Fruit fly (Drosophila melanogaster) whole organism, wandering third instar larva: Measurements from ENCODE around the gene Sidpn.

Experiments
- Mio ChIP-seq: sonication (Bioruptor generic); optimal IDR thresholded peaks from 2 replicates; lab custom pipeline; 2016; ENCODE audit warnings: missing biosample characterization, missing genetic modification characterization
- foxo ChIP-seq, 2 experiments: fragments of 200-800 bp; sonication (Bioruptor generic); optimal IDR thresholded peaks; 2 replicates in 1 of 2; 3 replicates in 1 of 2; lab custom pipeline; 2016 to 2017; ENCODE audit warnings: missing biosample characterization in 2 of 2, missing genetic modification characterization in 2 of 2
- sage ChIP-seq: fragments of 200-800 bp; sonication (Bioruptor generic); optimal IDR thresholded peaks from 2 replicates; lab custom pipeline; 2016; ENCODE audit warnings: missing biosample characterization, mild to moderate bottlenecking, missing genetic modification characterization
- usp ChIP-seq: fragments of >200 bp; optimal IDR thresholded peaks from 2 replicates; lab custom pipeline; 2017; ENCODE audit warnings: missing biosample characterization, missing genetic modification characterization

- TF ChIP-seq foxo (GFP tag; optimal IDR thresholded peaks at IDR 0.05; lab: Kevin White, UChicago) (no peak), Mio (GFP tag; lab: Kevin White, UChicago) (no peak), sage (no peak), usp (GFP tag; lab: Kevin White, UChicago) (no peak)
These were observed 40.9 kb downstream of the Sidpn start for dm6 chr2L:19068393-19068792.
